Fruit fly (Drosophila melanogaster): ENCODE measurements around the gene Non2.
A peak's percentile ranks its signal among the peaks of the same experiment; 100 is the strongest.

Gene Non2

DNA sequence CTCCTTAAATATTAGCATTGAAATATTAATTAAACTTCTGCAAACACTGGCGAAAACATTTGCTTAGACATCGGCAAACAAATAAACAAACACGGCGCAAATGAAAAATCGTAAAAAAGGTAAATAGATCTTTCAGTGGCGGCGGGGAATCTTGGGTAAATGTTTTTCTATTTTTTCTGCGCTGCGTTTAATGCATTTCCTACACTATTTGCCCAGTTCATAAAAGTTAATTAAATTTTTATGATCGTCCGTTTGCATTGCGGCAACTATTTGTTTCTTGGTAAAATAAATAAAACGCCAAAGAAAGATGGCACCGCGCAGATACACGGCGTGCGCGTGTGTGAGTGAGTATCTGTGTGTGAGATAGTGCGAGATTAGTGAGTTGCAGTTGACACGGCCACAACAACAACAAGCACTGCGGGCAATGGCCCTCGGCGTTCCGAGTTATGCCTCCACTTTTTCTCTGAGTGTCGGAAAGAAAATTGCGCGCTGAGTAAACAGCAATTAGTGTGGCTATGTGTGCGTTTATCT lies 31.7 kb downstream of the Non2 start (continued):
- TF ChIP-seq CG34406 (GFP tag; optimal IDR thresholded peaks at IDR 0.05) (no peak), Ets96B (tag; optimal IDR thresholded peaks at IDR 0.05) (no peak), CG16779 (tag; optimal IDR thresholded peaks at IDR 0.05) (no peak), lz (GFP tag; optimal IDR thresholded peaks at IDR 0.05) (no peak), fkh (GFP tag; optimal IDR thresholded peaks at IDR 0.05) (peak; percentile 97), CG6276 (GFP tag; optimal IDR thresholded peaks at IDR 0.05) (peak; percentile 38), esn (GFP tag; optimal IDR thresholded peaks at IDR 0.05) (no peak), CG6792 (GFP tag; optimal IDR thresholded peaks at IDR 0.05) (no peak), CG9139 (GFP tag; optimal IDR thresholded peaks at IDR 0.05) (no peak), Sox14 (GFP tag; optimal IDR thresholded peaks at IDR 0.05) (no peak), CG10631 (GFP tag; optimal IDR thresholded peaks at IDR 0.05) (no peak), pdm3 (GFP tag; optimal IDR thresholded peaks at IDR 0.05) (no peak), CG11762 (GFP tag; optimal IDR thresholded peaks at IDR 0.05; ENCODE audit: insufficient read depth) (no peak), net (GFP tag; optimal IDR thresholded peaks at IDR 0.05) (peak; percentile 18), CG7368 (GFP tag; optimal IDR thresholded peaks at IDR 0.05) (no peak), Eip75B (GFP tag; optimal IDR thresholded peaks at IDR 0.05) (no peak), CG6854 (GFP tag; optimal IDR thresholded peaks at IDR 0.05) (no peak), CG31627 (GFP tag; optimal IDR thresholded peaks at IDR 0.05) (peak; percentile 22), fd59A (GFP tag; optimal IDR thresholded peaks at IDR 0.05) (no peak), Smox (GFP tag; optimal IDR thresholded peaks at IDR 0.05) (no peak), CG8119 (GFP tag; IDR thresholded peaks at IDR 0.05) (peak; percentile 20; the same call in 1 of the 3 replicates), Blimp-1 (GFP tag; optimal IDR thresholded peaks at IDR 0.05) (no peak), Hr39 (GFP tag; optimal IDR thresholded peaks at IDR 0.05) (peak; percentile 27), CG4318 (GFP tag; optimal IDR thresholded peaks at IDR 0.05) (no peak)

DNA sequence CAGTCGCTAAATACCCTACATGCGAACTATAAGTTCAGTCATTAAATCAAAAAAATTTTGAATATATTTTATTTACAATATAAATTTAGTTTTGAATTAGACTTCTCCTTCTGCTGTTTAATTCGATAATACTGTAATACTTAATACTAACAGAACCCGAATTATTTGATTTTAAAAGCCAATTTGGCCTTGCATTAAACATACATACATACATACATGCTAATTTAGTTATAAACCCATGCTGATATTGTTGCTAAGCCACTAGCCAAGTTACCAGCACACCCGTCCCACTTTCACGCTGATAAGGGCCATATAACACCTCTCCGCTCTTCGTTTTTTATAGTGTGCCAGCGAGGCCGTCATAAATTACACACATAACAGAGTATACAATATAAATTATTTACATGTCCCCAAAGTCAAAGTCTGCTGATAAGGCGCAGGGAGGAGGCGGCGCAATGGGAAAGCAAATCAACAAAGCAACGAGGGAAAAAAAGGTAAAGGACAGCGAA lies 32.4 kb downstream of the Non2 start:
- TF ChIP-seq Sox14 (GFP tag; optimal IDR thresholded peaks at IDR 0.05) (peak; percentile 51), Eip78C (GFP tag) (peak; percentile 84), net (GFP tag; optimal IDR thresholded peaks at IDR 0.05) (no peak), Hr38 (GFP tag; optimal IDR thresholded peaks at IDR 0.05) (no peak), CG8119 (GFP tag; IDR thresholded peaks at IDR 0.05) (no peak), CG10669 (GFP tag; optimal IDR thresholded peaks at IDR 0.05) (peak; percentile 34), CG31627 (GFP tag; optimal IDR thresholded peaks at IDR 0.05) (no peak), CG11294 (GFP tag; IDR thresholded peaks at IDR 0.05) (no peak; the same call in none of the 2 replicates), CG15336 (GFP tag; IDR thresholded peaks at IDR 0.05) (peak; percentile 38; the same call in 1 of the 2 replicates), lz (GFP tag; optimal IDR thresholded peaks at IDR 0.05) (no peak), acj6 (GFP tag; optimal IDR thresholded peaks at IDR 0.05) (peak; percentile 7), CG3919 (GFP tag; optimal IDR thresholded peaks at IDR 0.05) (peak; percentile 35), Smox (GFP tag; optimal IDR thresholded peaks at IDR 0.05) (no peak), CG6808 (GFP tag; optimal IDR thresholded peaks at IDR 0.05) (peak; percentile 72), CG8319 (GFP tag; optimal IDR thresholded peaks at IDR 0.05) (no peak), CG4318 (GFP tag; optimal IDR thresholded peaks at IDR 0.05) (peak; percentile 46), fd85E (GFP tag; optimal IDR thresholded peaks at IDR 0.05) (no peak), CG7368 (GFP tag; optimal IDR thresholded peaks at IDR 0.05) (no peak), Met (GFP tag; optimal IDR thresholded peaks at IDR 0.05) (peak; percentile 40), CG6276 (GFP tag; optimal IDR thresholded peaks at IDR 0.05) (peak; percentile 47), Sox15 (GFP tag; optimal IDR thresholded peaks at IDR 0.05) (no peak), Sox102F (GFP tag; optimal IDR thresholded peaks at IDR 0.05) (peak; percentile 39), CG34406 (GFP tag; optimal IDR thresholded peaks at IDR 0.05) (peak; percentile 31), Blimp-1 (GFP tag; optimal IDR thresholded peaks at IDR 0.05) (peak; percentile 34), svp (GFP tag) (peak; percentile 95), ss (GFP tag; optimal IDR thresholded peaks at IDR 0.05) (peak; percentile 60 to 79), eg (GFP tag; IDR thresholded peaks at IDR 0.05) (peak; percentile 71), salr (GFP tag; optimal IDR thresholded peaks at IDR 0.05) (peak; percentile 26 to 46), CG6792 (GFP tag; optimal IDR thresholded peaks at IDR 0.05) (peak; percentile 2), CG9139 (GFP tag; optimal IDR thresholded peaks at IDR 0.05) (peak; percentile 54), CG1621 (tag; optimal IDR thresholded peaks at IDR 0.05) (peak; percentile 50), dac (GFP tag; optimal IDR thresholded peaks at IDR 0.05) (peak; percentile 26), Eip75B (GFP tag; optimal IDR thresholded peaks at IDR 0.05) (peak; percentile 26), vri (GFP tag; optimal IDR thresholded peaks at IDR 0.05) (peak; percentile 81), esn (GFP tag; optimal IDR thresholded peaks at IDR 0.05) (peak; percentile 44), Ets96B (tag; optimal IDR thresholded peaks at IDR 0.05) (peak; percentile 45), achi (GFP tag; optimal IDR thresholded peaks at IDR 0.05) (no peak), CG8632 (GFP tag; optimal IDR thresholded peaks at IDR 0.05) (peak; percentile 39), spab (GFP tag; optimal IDR thresholded peaks at IDR 0.05) (peak; percentile 45)
